Worm (Caenorhabditis elegans) whole organism, young adult: ENCODE results near the gene ZC416.2.

Experiments used
- K11D2.4 ChIP-seq: fragments of 200-800 bp; sonication (Bioruptor generic); IDR thresholded peaks from 2 replicates; pipeline ENCODE4 v1.3.6; 2022; ENCODE audit warnings: missing genetic modification reagents, missing genetic modification characterization, missing compliant biosample characterization
- K12H6.12 ChIP-seq: fragments of 200-800 bp; sonication (Bioruptor generic); optimal IDR thresholded peaks from 2 replicates; lab custom pipeline; 2018; ENCODE audit warnings: mild to moderate bottlenecking, missing genetic modification characterization, missing compliant biosample characterization
- Y53F4B.3 ChIP-seq: fragments of 200-800 bp; sonication (Bioruptor generic); IDR thresholded peaks from 2 replicates; pipeline ENCODE4 v1.3.6; 2022; ENCODE audit warnings: missing genetic modification reagents, missing genetic modification characterization, missing compliant biosample characterization
- Y56A3A.18 ChIP-seq: fragments of 200-800 bp; sonication (Bioruptor generic); IDR thresholded peaks from 2 replicates; pipeline ENCODE4 v1.3.6; 2022; ENCODE audit warnings: missing genetic modification reagents, missing genetic modification characterization, missing compliant biosample characterization
- Y79H2A.3 ChIP-seq: fragments of 200-800 bp; sonication (Bioruptor generic); conservative IDR thresholded peaks from 2 replicates; pipeline ENCODE4 v1.3.6; 2022; ENCODE audit warnings: missing genetic modification reagents, missing genetic modification characterization, missing compliant biosample characterization
- Y95B8A.8 ChIP-seq: fragments of 200-800 bp; sonication (Bioruptor generic); IDR thresholded peaks from 2 replicates; pipeline ENCODE4 v1.3.6; 2022; ENCODE audit warnings: missing genetic modification reagents, missing genetic modification characterization, missing compliant biosample characterization
- ZK185.1 ChIP-seq: sonication (generic microtip); optimal IDR thresholded peaks from 2 replicates; lab custom pipeline; 2016; ENCODE audit warnings: mild to moderate bottlenecking, missing genetic modification characterization, missing compliant biosample characterization; ENCODE audit not compliant: poor library complexity, severe bottlenecking
- ama-1 ChIP-seq, 3 experiments: fragments of 150-350 bp in 1 of 3; sonication (generic microtip) in 2 of 3; optimal IDR thresholded peaks; 2 replicates each; lab custom pipeline; 2014 to 2018; ENCODE audit warnings: missing biosample characterization in 2 of 3, missing genetic modification characterization in 2 of 3, missing genetic modification reagents in 2 of 3
- atf-7 ChIP-seq: sonication (generic microtip); optimal IDR thresholded peaks from 2 replicates; lab custom pipeline; 2017; ENCODE audit warnings: mild to moderate bottlenecking, missing genetic modification characterization, missing compliant biosample characterization
- athp-1 ChIP-seq: sonication (generic microtip); optimal IDR thresholded peaks from 2 replicates; lab custom pipeline; 2017; ENCODE audit warnings: mild to moderate bottlenecking, missing genetic modification characterization, missing compliant biosample characterization
- bed-1 ChIP-seq: fragments of 200-800 bp; sonication (Bioruptor generic); IDR thresholded peaks from 2 replicates; pipeline ENCODE4 v1.3.6; 2022; ENCODE audit warnings: missing genetic modification reagents, missing genetic modification characterization, missing compliant biosample characterization
- ccch-3 ChIP-seq: fragments of 200-800 bp; sonication (Bioruptor generic); optimal IDR thresholded peaks from 2 replicates; lab custom pipeline; 2018; ENCODE audit warnings: mild to moderate bottlenecking, missing genetic modification characterization, missing compliant biosample characterization
- cebp-2 ChIP-seq: fragments of 200-800 bp; sonication (Bioruptor generic); IDR thresholded peaks from 2 replicates; pipeline ENCODE4 v1.3.6; 2022; ENCODE audit warnings: missing genetic modification characterization, missing compliant biosample characterization
- ceh-100 ChIP-seq: fragments of 200-800 bp; sonication (Bioruptor generic); IDR thresholded peaks from 2 replicates; pipeline ENCODE4 v1.3.6; 2022; ENCODE audit warnings: missing genetic modification reagents, missing genetic modification characterization, missing compliant biosample characterization
- ceh-79 ChIP-seq: sonication (generic microtip); optimal IDR thresholded peaks from 2 replicates; lab custom pipeline; 2017; ENCODE audit warnings: mild to moderate bottlenecking, missing genetic modification characterization, missing compliant biosample characterization
- egl-44 ChIP-seq: fragments of 200-800 bp; sonication (Bioruptor generic); IDR thresholded peaks from 2 replicates; pipeline ENCODE4 v1.3.6; 2022; ENCODE audit warnings: missing genetic modification reagents, missing genetic modification characterization, missing compliant biosample characterization
- egrh-3 ChIP-seq: fragments of 200-800 bp; sonication (Bioruptor generic); IDR thresholded peaks from 2 replicates; pipeline ENCODE4 v1.3.6; 2022; ENCODE audit warnings: missing genetic modification reagents, missing genetic modification characterization, missing compliant biosample characterization
- let-526 ChIP-seq: fragments of 200-800 bp; sonication (Bioruptor generic); IDR thresholded peaks from 2 replicates; pipeline ENCODE4 v1.3.6; 2022; ENCODE audit warnings: missing genetic modification reagents, missing genetic modification characterization, missing compliant biosample characterization
- let-607 ChIP-seq, 2 experiments: fragments of 200-800 bp in 1 of 2; sonication (Bioruptor generic) in 1 of 2; sonication (generic microtip) in 1 of 2; optimal IDR thresholded peaks; 2 replicates each; lab custom pipeline; 2016 to 2018; ENCODE audit warnings: mild to moderate bottlenecking in 2 of 2, missing compliant biosample characterization in 2 of 2, missing genetic modification characterization in 2 of 2, moderate library complexity in 2 of 2, missing genotype in 1 of 2
- lin-35 ChIP-seq, 3 experiments: fragments of 150-350 bp in 2 of 3; sonication (generic microtip) in 1 of 3; optimal IDR thresholded peaks; 2 replicates each; lab custom pipeline; 2014 to 2018; ENCODE audit warnings: missing biosample characterization in 3 of 3, missing genetic modification characterization in 3 of 3, missing genetic modification reagents in 3 of 3
- lsy-27 ChIP-seq: sonication (generic microtip); optimal IDR thresholded peaks from 2 replicates; lab custom pipeline; 2017; ENCODE audit warnings: missing genetic modification characterization, mild to moderate bottlenecking, missing compliant biosample characterization, antibody characterized with exemption, missing genotype, borderline replicate concordance; ENCODE audit not compliant: insufficient read depth
- madf-8 ChIP-seq: fragments of 200-800 bp; sonication (Bioruptor generic); conservative IDR thresholded peaks from 2 replicates; pipeline ENCODE4 v1.3.6; 2022; ENCODE audit warnings: missing genetic modification reagents, missing genetic modification characterization, missing compliant biosample characterization
- nfya-1 ChIP-seq: sonication (generic microtip); optimal IDR thresholded peaks from 2 replicates; lab custom pipeline; 2017; ENCODE audit warnings: antibody characterized with exemption, missing compliant biosample characterization, missing genetic modification characterization, borderline replicate concordance; ENCODE audit not compliant: insufficient read depth
- nhr-120 ChIP-seq: fragments of 200-800 bp; sonication (Bioruptor generic); IDR thresholded peaks from 2 replicates; pipeline ENCODE4 v1.3.6; 2022; ENCODE audit warnings: missing genetic modification characterization, missing compliant biosample characterization
- pha-4 ChIP-seq: fragments of 150-350 bp; sonication (generic microtip); optimal IDR thresholded peaks from 2 replicates; lab custom pipeline; 2014; ENCODE audit warnings: missing biosample characterization, missing genetic modification reagents, missing genetic modification characterization
- somi-1 ChIP-seq: fragments of 200-800 bp; sonication (Bioruptor generic); optimal IDR thresholded peaks from 2 replicates; lab custom pipeline; 2018; ENCODE audit warnings: mild to moderate bottlenecking, missing genetic modification characterization, missing compliant biosample characterization
- xnd-1 ChIP-seq: sonication (generic microtip); optimal IDR thresholded peaks from 2 replicates; lab custom pipeline; 2016; ENCODE audit warnings: missing genotype, missing genetic modification reagents, missing genetic modification characterization, missing compliant biosample characterization
- zfh-2 ChIP-seq: fragments of 200-800 bp; sonication (Bioruptor generic); conservative IDR thresholded peaks from 2 replicates; pipeline ENCODE4 v1.3.6; 2022; ENCODE audit warnings: missing genetic modification reagents, missing genetic modification characterization, missing compliant biosample characterization
- ztf-18 ChIP-seq: sonication (generic microtip); optimal IDR thresholded peaks from 2 replicates; lab custom pipeline; 2016; ENCODE audit warnings: missing genotype, mild to moderate bottlenecking, missing genetic modification characterization, missing compliant biosample characterization

The ZC416.2 gene

ce11 chrIV:3621805-3622355 lies 11.5 kb upstream of the ZC416.2 start:
- no peak for TF ChIP-seq pha-4 (tag; lab: Kevin White, UChicago)
- TF ChIP-seq ceh-100 (GFP tag; lab: Robert Waterston, UW) = no peak
- TF ChIP-seq zfh-2 (GFP tag; lab: Robert Waterston, UW) = 0 out of 2 replicates have a peak, but pooled peaks have one; percentile 11
- no peak for TF ChIP-seq ama-1 (optimal IDR thresholded peaks at IDR 0.05; lab: Kevin White, UChicago)
- no peak for TF ChIP-seq ama-1 (GFP tag; optimal IDR thresholded peaks at IDR 0.05; lab: Kevin White, UChicago)

- TF ChIP-seq ceh-79 (tag; lab: Kevin White, UChicago) = no peak
These were observed 8.8 kb upstream of the ZC416.2 start, which contains the start of the genes cha-1 and unc-17 for ce11 chrIV:3624597-3624996. Gene cha-1 (minus strand): TSS chrIV:3624697. Gene unc-17 (minus strand): TSS chrIV:3624699.

DNA sequence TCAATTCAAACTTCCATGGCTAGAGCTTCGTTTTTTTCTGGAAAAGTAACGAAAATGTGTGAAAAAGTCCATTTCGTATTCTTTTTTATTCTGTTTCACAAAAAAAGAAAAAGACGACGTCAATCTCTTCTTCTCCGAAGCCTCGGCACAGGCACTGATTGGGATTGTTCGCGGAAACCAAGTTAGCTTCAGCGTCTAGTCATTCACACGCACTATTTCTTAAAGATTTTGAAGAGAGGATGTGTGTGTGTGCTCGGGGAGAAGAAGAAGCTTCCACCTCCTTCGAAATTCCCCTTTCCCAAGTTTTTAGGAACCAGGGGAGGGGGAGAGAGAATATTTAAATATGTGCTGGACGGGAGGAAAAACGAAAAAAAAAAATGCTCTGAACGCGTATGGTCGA lies 7.0 kb upstream of the ZC416.2 start:
- TF ChIP-seq nfya-1 (tag; lab: Kevin White, UChicago) = no peak
- TF ChIP-seq bed-1 (GFP tag; lab: Robert Waterston, UW) = no peak
- no peak for TF ChIP-seq egl-44 (GFP tag; lab: Robert Waterston, UW)
- TF ChIP-seq atf-7 (tag; lab: Kevin White, UChicago) = no peak
- TF ChIP-seq let-607 (tag; optimal IDR thresholded peaks at IDR 0.05; lab: Kevin White, UChicago) = no peak
- TF ChIP-seq cebp-2 = no peak
- TF ChIP-seq nhr-120 = no peak
- TF ChIP-seq lin-35 (GFP tag; optimal IDR thresholded peaks at IDR 0.05; lab: Kevin White, UChicago) = no peak
- no peak for TF ChIP-seq somi-1 (GFP tag; lab: Kevin White, UChicago)
- TF ChIP-seq K12H6.12 (tag; lab: Kevin White, UChicago) = no peak
- no peak for TF ChIP-seq xnd-1 (tag; lab: Kevin White, UChicago)

DNA sequence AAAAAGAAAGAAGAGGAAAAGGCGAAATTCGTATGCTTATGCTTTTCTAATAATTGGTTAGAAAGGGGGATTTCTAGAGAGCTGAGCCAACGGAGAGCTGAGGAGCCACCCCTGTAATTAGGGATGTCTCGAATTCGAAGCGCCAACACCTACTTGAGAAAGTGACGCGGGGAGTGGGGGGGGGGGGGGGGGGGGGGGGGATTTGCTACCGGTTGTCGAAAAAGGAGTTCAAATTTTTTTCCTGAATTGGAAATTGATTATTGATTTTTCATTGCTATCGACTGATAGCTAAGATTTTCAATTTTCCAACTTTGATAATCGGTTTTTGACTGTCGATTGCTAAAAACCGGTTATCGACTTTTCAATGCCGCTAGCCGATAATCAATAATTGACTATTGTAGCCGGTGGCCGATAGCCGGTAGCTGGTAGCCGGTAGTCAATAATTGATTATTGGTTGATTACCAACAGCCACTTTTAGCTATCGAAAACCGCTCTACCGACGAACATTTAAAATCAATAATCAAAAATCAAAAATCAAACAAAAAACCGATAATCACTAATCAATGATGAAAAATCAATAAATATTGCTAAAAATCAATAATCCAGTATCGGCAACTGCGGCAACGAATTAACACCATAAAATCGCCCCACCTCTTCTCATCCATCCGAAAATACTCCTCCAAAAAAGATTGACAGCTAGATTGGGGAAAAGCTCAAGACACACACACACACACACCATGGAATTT lies 4.3 kb upstream of the ZC416.2 start:
- TF ChIP-seq Y79H2A.3 (GFP tag; lab: Robert Waterston, UW) (no peak), ZK185.1 (no peak), ztf-18 (tag; lab: Kevin White, UChicago) (no peak), zfh-2 (GFP tag; lab: Robert Waterston, UW) (peak; percentile 86), egrh-3 (peak; percentile 81; the same call in 1 of the 2 replicates)

- TF ChIP-seq let-526 (GFP tag; lab: Robert Waterston, UW) = no peak
- TF ChIP-seq pha-4 (tag; lab: Kevin White, UChicago) = no peak
- no peak for TF ChIP-seq egl-44 (GFP tag; lab: Robert Waterston, UW)
- TF ChIP-seq somi-1 (GFP tag; lab: Kevin White, UChicago) = no peak
- TF ChIP-seq Y53F4B.3 (GFP tag; lab: Robert Waterston, UW) = no peak
- TF ChIP-seq Y95B8A.8 = no peak
- no peak for TF ChIP-seq Y56A3A.18
- no peak for TF ChIP-seq K11D2.4 (GFP tag; lab: Robert Waterston, UW)
- no peak for TF ChIP-seq madf-8 (GFP tag; lab: Robert Waterston, UW)
- no peak for TF ChIP-seq lsy-27 (tag; lab: Kevin White, UChicago)
- TF ChIP-seq ccch-3 (GFP tag; lab: Kevin White, UChicago) = no peak
- TF ChIP-seq athp-1 (tag; lab: Kevin White, UChicago) = no peak
These were observed 944 bp upstream of the ZC416.2 start for ce11 chrIV:3632475-3632874.
